Fruit fly (Drosophila melanogaster) whole organism, embryonic: ENCODE results near the gene Cyp28c1.
A peak's percentile ranks its signal among the peaks of the same experiment; 100 is the strongest.

Experiments used
- Ada2b ChIP-seq: fragments of 200-800 bp; sonication (Bioruptor generic); IDR thresholded peaks from 2 replicates; pipeline ENCODE4 v1.3.6; 2022; ENCODE audit warnings: missing biosample characterization, missing genetic modification characterization
- B-H2 ChIP-seq: fragments of 200-800 bp; sonication (Bioruptor generic); optimal IDR thresholded peaks from 2 replicates; lab custom pipeline; 2018; ENCODE audit warnings: missing biosample characterization, mild to moderate bottlenecking, missing genetic modification characterization
- CG10209 ChIP-seq: fragments of 200-800 bp; sonication (Bioruptor generic); optimal IDR thresholded peaks from 3 replicates; lab custom pipeline; 2017; ENCODE audit warnings: missing biosample characterization, mild to moderate bottlenecking, missing genetic modification characterization, missing genetic modification reagents
- CG10462 ChIP-seq: fragments of 200-800 bp; sonication (Bioruptor generic); optimal IDR thresholded peaks from 2 replicates; lab custom pipeline; 2016; ENCODE audit warnings: missing biosample characterization, missing genetic modification characterization
- CG11456 ChIP-seq: fragments of 200-800 bp; sonication (Bioruptor generic); IDR thresholded peaks from 3 replicates; pipeline ENCODE4 v1.3.6; 2022; ENCODE audit warnings: missing biosample characterization, missing genetic modification characterization
- CG12659 ChIP-seq: fragments of 200-800 bp; sonication (Bioruptor generic); optimal IDR thresholded peaks from 3 replicates; lab custom pipeline; 2017; ENCODE audit warnings: mild to moderate bottlenecking, missing biosample characterization, missing genetic modification reagents, missing genetic modification characterization
- CG13424 ChIP-seq: fragments of 200-800 bp; sonication (Bioruptor generic); optimal IDR thresholded peaks from 2 replicates; lab custom pipeline; 2019; ENCODE audit warnings: missing biosample characterization, mild to moderate bottlenecking, missing genetic modification characterization, moderate library complexity
- CG13624 ChIP-seq: fragments of 200-800 bp; sonication (Bioruptor generic); optimal IDR thresholded peaks from 2 replicates; lab custom pipeline; 2016; ENCODE audit warnings: missing biosample characterization, missing genetic modification characterization
- CG14441 ChIP-seq: fragments of 200-800 bp; sonication (Bioruptor generic); IDR thresholded peaks from 2 replicates; pipeline ENCODE4 v1.3.6; 2022; ENCODE audit warnings: missing biosample characterization, missing genetic modification characterization
- CG14667 ChIP-seq: fragments of 200-800 bp; sonication (Bioruptor generic); IDR thresholded peaks from 2 replicates; pipeline ENCODE4 v1.3.6; 2022; ENCODE audit warnings: missing biosample characterization, missing genetic modification characterization
- CG14710 ChIP-seq: fragments of 200-800 bp; sonication (Bioruptor generic); optimal IDR thresholded peaks from 3 replicates; lab custom pipeline; 2019; ENCODE audit warnings: missing biosample characterization, mild to moderate bottlenecking, missing genetic modification characterization, moderate library complexity
- CG15479 ChIP-seq: fragments of 200-800 bp; sonication (Bioruptor generic); optimal IDR thresholded peaks from 3 replicates; lab custom pipeline; 2019; ENCODE audit warnings: missing biosample characterization, mild to moderate bottlenecking, missing genetic modification characterization, moderate library complexity
- CG15514 ChIP-seq: fragments of 200-800 bp; sonication (Bioruptor generic); optimal IDR thresholded peaks from 3 replicates; lab custom pipeline; 2017; ENCODE audit warnings: missing biosample characterization, missing genetic modification characterization, mild to moderate bottlenecking, moderate library complexity, missing genetic modification reagents
- CG17328 ChIP-seq: fragments of 200-800 bp; sonication (Bioruptor generic); IDR thresholded peaks from 2 replicates; pipeline ENCODE4 v1.3.6; 2022; ENCODE audit warnings: missing biosample characterization, missing genetic modification characterization
- CG17568 ChIP-seq: fragments of 200-800 bp; sonication (Bioruptor generic); optimal IDR thresholded peaks from 2 replicates; lab custom pipeline; 2018; ENCODE audit warnings: missing biosample characterization, mild to moderate bottlenecking, missing genetic modification characterization, moderate library complexity
- CG17829 ChIP-seq: fragments of 200-800 bp; optimal IDR thresholded peaks from 2 replicates; lab custom pipeline; 2019; ENCODE audit warnings: missing biosample characterization, mild to moderate bottlenecking, missing genetic modification characterization, moderate library complexity
- CG1832 ChIP-seq: fragments of 200-800 bp; sonication (Bioruptor generic); optimal IDR thresholded peaks from 2 replicates; lab custom pipeline; 2017; ENCODE audit warnings: missing biosample characterization, mild to moderate bottlenecking, missing genetic modification characterization, inconsistent platforms
- CG2129 ChIP-seq: fragments of 200-800 bp; sonication (Bioruptor generic); IDR thresholded peaks from 2 replicates; pipeline ENCODE4 v1.3.6; 2022; ENCODE audit warnings: missing biosample characterization, missing genetic modification characterization; ENCODE audit not compliant: partially characterized antibody
- CG30403 ChIP-seq: fragments of 200-800 bp; sonication (Bioruptor generic); optimal IDR thresholded peaks from 3 replicates; lab custom pipeline; 2016; ENCODE audit warnings: missing biosample characterization, missing genetic modification characterization
- CG31224 ChIP-seq: fragments of 200-800 bp; sonication (Bioruptor generic); IDR thresholded peaks from 2 replicates; pipeline ENCODE4 v1.3.6; 2022; ENCODE audit warnings: missing biosample characterization, missing genetic modification characterization
- CG3281 ChIP-seq: fragments of 200-800 bp; sonication (Bioruptor generic); optimal IDR thresholded peaks from 3 replicates; lab custom pipeline; 2017; ENCODE audit warnings: missing biosample characterization, mild to moderate bottlenecking, missing genetic modification characterization
- CG4360 ChIP-seq: fragments of 200-800 bp; sonication (Bioruptor generic); IDR thresholded peaks from 2 replicates; pipeline ENCODE4 v1.3.6; 2022; ENCODE audit warnings: missing biosample characterization, missing genetic modification characterization
- CG7963 ChIP-seq: fragments of 200-800 bp; sonication (Bioruptor generic); IDR thresholded peaks from 3 replicates; pipeline ENCODE4 v1.3.6; 2022; ENCODE audit warnings: missing biosample characterization, missing genetic modification characterization; ENCODE audit not compliant: partially characterized antibody
- CG9437 ChIP-seq: fragments of 200-800 bp; sonication (Bioruptor generic); optimal IDR thresholded peaks from 2 replicates; lab custom pipeline; 2018; ENCODE audit warnings: missing biosample characterization, mild to moderate bottlenecking, missing genetic modification characterization
- CTCF ChIP-seq: fragments of 200-800 bp; sonication (Bioruptor generic); optimal IDR thresholded peaks from 2 replicates; lab custom pipeline; 2017; ENCODE audit warnings: missing biosample characterization, mild to moderate bottlenecking, missing genetic modification characterization, moderate library complexity
- Camta ChIP-seq: fragments of 200-800 bp; sonication (Bioruptor generic); optimal IDR thresholded peaks from 2 replicates; lab custom pipeline; 2016; ENCODE audit warnings: missing biosample characterization, missing genetic modification characterization
- CoRest ChIP-seq: fragments of 200-800 bp; sonication (Bioruptor generic); optimal IDR thresholded peaks from 3 replicates; lab custom pipeline; 2018; ENCODE audit warnings: missing biosample characterization, mild to moderate bottlenecking, missing genetic modification characterization, moderate library complexity
- Ets65A ChIP-seq: fragments of 200-800 bp; sonication (Bioruptor generic); peaks from one replicate; lab custom pipeline; 2016; ENCODE audit warnings: missing biosample characterization, missing genetic modification characterization
- Fer1 ChIP-seq: fragments of 200-800 bp; sonication (Bioruptor generic); optimal IDR thresholded peaks from 2 replicates; lab custom pipeline; 2017; ENCODE audit warnings: missing biosample characterization, mild to moderate bottlenecking, missing genetic modification characterization
- Hmx ChIP-seq: fragments of 200-800 bp; sonication (Bioruptor generic); optimal IDR thresholded peaks from 2 replicates; lab custom pipeline; 2016; ENCODE audit warnings: missing biosample characterization, missing genetic modification characterization
- MBD-R2 ChIP-seq: fragments of 200-800 bp; sonication (Bioruptor generic); IDR thresholded peaks from 2 replicates; pipeline ENCODE4 v1.3.6; 2022; ENCODE audit warnings: missing biosample characterization, missing genetic modification characterization
- MTF-1 ChIP-seq: fragments of 200-800 bp; sonication (Bioruptor generic); optimal IDR thresholded peaks from 2 replicates; lab custom pipeline; 2018; ENCODE audit warnings: missing biosample characterization, mild to moderate bottlenecking, missing genetic modification characterization, borderline replicate concordance
- NfI ChIP-seq: fragments of 200-800 bp; sonication (Bioruptor generic); optimal IDR thresholded peaks from 3 replicates; lab custom pipeline; 2018; ENCODE audit warnings: missing biosample characterization, mild to moderate bottlenecking, missing genetic modification characterization, moderate library complexity
- Tbp ChIP-seq: fragments of >200 bp; optimal IDR thresholded peaks from 2 replicates; lab custom pipeline; 2018; ENCODE audit warnings: missing biosample characterization, missing genetic modification characterization
- Xrp1 ChIP-seq: fragments of 200-800 bp; sonication (Bioruptor generic); IDR thresholded peaks from 2 replicates; pipeline ENCODE4 v1.3.6; 2022; ENCODE audit warnings: missing biosample characterization, missing genetic modification characterization
- aop ChIP-seq: fragments of 200-800 bp; sonication (Bioruptor generic); IDR thresholded peaks from 2 replicates; pipeline ENCODE4 v1.3.6; 2022; ENCODE audit warnings: missing biosample characterization, missing genetic modification characterization
- corto ChIP-seq: fragments of 200-800 bp; sonication (Bioruptor generic); optimal IDR thresholded peaks from 2 replicates; lab custom pipeline; 2016; ENCODE audit warnings: missing biosample characterization, mild to moderate bottlenecking, missing genetic modification characterization, moderate library complexity
- emc ChIP-seq: fragments of 200-800 bp; sonication (Bioruptor generic); optimal IDR thresholded peaks from 2 replicates; lab custom pipeline; 2016; ENCODE audit warnings: missing biosample characterization, missing genetic modification characterization
- fd96Cb ChIP-seq: fragments of 200-800 bp; sonication (Bioruptor generic); optimal IDR thresholded peaks from 2 replicates; lab custom pipeline; 2018; ENCODE audit warnings: missing biosample characterization, mild to moderate bottlenecking, missing genetic modification characterization, moderate library complexity
- inv ChIP-seq: fragments of 200-800 bp; sonication (Bioruptor generic); IDR thresholded peaks from 2 replicates; pipeline ENCODE4 v1.3.6; 2022; ENCODE audit warnings: missing biosample characterization, missing genetic modification characterization; ENCODE audit not compliant: partially characterized antibody
- nerfin-1 ChIP-seq: fragments of 200-800 bp; sonication (Bioruptor generic); optimal IDR thresholded peaks from 3 replicates; lab custom pipeline; 2019; ENCODE audit warnings: missing biosample characterization, mild to moderate bottlenecking, missing genetic modification characterization, moderate library complexity
- nerfin-2 ChIP-seq: fragments of 200-800 bp; sonication (Bioruptor generic); IDR thresholded peaks from 2 replicates; pipeline ENCODE4 v1.3.6; 2022; ENCODE audit warnings: missing biosample characterization, missing genetic modification characterization; ENCODE audit not compliant: partially characterized antibody
- onecut ChIP-seq: fragments of 200-800 bp; sonication (Bioruptor generic); IDR thresholded peaks from 2 replicates; pipeline ENCODE4 v1.3.6; 2022; ENCODE audit warnings: missing biosample characterization, missing genetic modification characterization
- pan ChIP-seq, 4 experiments: fragments of >200 bp in 3 of 4; fragments of 200-800 bp in 1 of 4; sonication (Bioruptor generic) in 1 of 4; optimal IDR thresholded peaks in 3 of 4; IDR thresholded peaks in 1 of 4; 2 replicates each; pipeline versions ENCODE4 v1.3.6 to Lab custom; 2017 to 2022; ENCODE audit warnings: missing biosample characterization in 2 of 4, missing genetic modification characterization in 2 of 4, mixed read lengths in 1 of 4
- pho ChIP-seq: fragments of 200-800 bp; sonication (Bioruptor generic); optimal IDR thresholded peaks from 2 replicates; lab custom pipeline; 2016; ENCODE audit warnings: missing biosample characterization, missing genetic modification characterization
- pum ChIP-seq: fragments of 200-800 bp; sonication (Bioruptor generic); optimal IDR thresholded peaks from 2 replicates; lab custom pipeline; 2016; ENCODE audit warnings: missing biosample characterization, missing genetic modification characterization
- pzg ChIP-seq: fragments of 200-800 bp; sonication (Bioruptor generic); optimal IDR thresholded peaks from 3 replicates; lab custom pipeline; 2018; ENCODE audit warnings: missing biosample characterization, mild to moderate bottlenecking, missing genetic modification characterization, moderate library complexity
- run ChIP-seq: fragments of 200-800 bp; sonication (Bioruptor generic); optimal IDR thresholded peaks from 3 replicates; lab custom pipeline; 2018; ENCODE audit warnings: missing biosample characterization, mild to moderate bottlenecking, missing genetic modification characterization
- stwl ChIP-seq: fragments of 200-800 bp; sonication (Bioruptor generic); optimal IDR thresholded peaks from 3 replicates; lab custom pipeline; 2018; ENCODE audit warnings: missing biosample characterization, mild to moderate bottlenecking, missing genetic modification characterization, moderate library complexity
- twi ChIP-seq: fragments of 200-800 bp; optimal IDR thresholded peaks from 2 replicates; lab custom pipeline; 2019; ENCODE audit warnings: missing biosample characterization, mild to moderate bottlenecking, missing genetic modification characterization, moderate library complexity
- wek ChIP-seq: fragments of 200-800 bp; sonication (Bioruptor generic); optimal IDR thresholded peaks from 3 replicates; lab custom pipeline; 2018; ENCODE audit warnings: missing biosample characterization, mild to moderate bottlenecking, missing genetic modification characterization, moderate library complexity

The Cyp28c1 gene

DNA sequence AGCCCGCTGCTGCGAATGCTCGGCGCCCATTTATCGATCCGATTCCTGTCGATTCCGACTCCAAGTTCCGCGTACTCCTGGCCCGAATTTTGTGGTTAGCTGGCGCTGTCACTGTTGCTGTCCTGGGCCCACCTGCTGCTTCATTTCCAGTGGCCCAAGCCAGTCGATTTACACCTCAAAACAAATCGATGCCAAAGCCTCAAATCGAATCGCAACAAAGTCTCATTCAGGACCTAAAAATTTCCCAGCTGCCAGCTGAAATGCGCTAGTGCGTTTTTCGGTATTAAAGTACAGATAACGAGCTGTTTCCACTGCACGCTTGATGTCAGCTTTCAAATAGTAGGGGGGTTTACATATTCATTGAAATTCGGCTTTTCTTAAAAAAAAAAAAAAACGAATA is 33.1 kb downstream of the Cyp28c1 start, which contains the start of gene BORCS5 (continued):
- no peak for TF ChIP-seq CG14667
- peak; percentile 41 for TF ChIP-seq stwl (tag; lab: Kevin White, UChicago)
- TF ChIP-seq CG30403 (GFP tag; lab: Kevin White, UChicago), result peak; percentile 33
- TF ChIP-seq Xrp1 (GFP tag; lab: Robert Waterston, UW), result no peak
- TF ChIP-seq Camta, result no peak
- no peak for TF ChIP-seq NfI (GFP tag; lab: Kevin White, UChicago)
- peak; percentile 80 for TF ChIP-seq wek (GFP tag; lab: Kevin White, UChicago)
- no peak for TF ChIP-seq Hmx (GFP tag; lab: Kevin White, UChicago)
- no peak for TF ChIP-seq CG14441 (GFP tag; lab: Robert Waterston, UW)
- TF ChIP-seq Ets65A (GFP tag; lab: Kevin White, UChicago), result peak; percentile 91
- TF ChIP-seq CG11456, result no peak
- no peak for TF ChIP-seq CG4360
- no peak for TF ChIP-seq CG15514 (GFP tag; lab: Kevin White, UChicago)
- TF ChIP-seq twi (tag; lab: Kevin White, UChicago), result no peak
- peak; percentile 30 for TF ChIP-seq CG14710
- TF ChIP-seq B-H2 (GFP tag; lab: Kevin White, UChicago), result no peak
- no peak for TF ChIP-seq inv (GFP tag; lab: Robert Waterston, UW)
- TF ChIP-seq MBD-R2 (GFP tag; lab: Robert Waterston, UW), result peak; percentile 72
- no peak for TF ChIP-seq aop (GFP tag; lab: Robert Waterston, UW)
- TF ChIP-seq CG31224, result no peak
- TF ChIP-seq MTF-1, result no peak
- no peak for TF ChIP-seq Tbp (GFP tag; lab: Kevin White, UChicago)
- TF ChIP-seq CG15479 (GFP tag; lab: Kevin White, UChicago), result no peak
- TF ChIP-seq emc, result no peak
- TF ChIP-seq CG10462 (GFP tag; lab: Kevin White, UChicago), result no peak
- TF ChIP-seq CG12659 (GFP tag; lab: Kevin White, UChicago), result peak; percentile 30
- TF ChIP-seq nerfin-2 (GFP tag; lab: Robert Waterston, UW), result no peak
- TF ChIP-seq pho, result no peak
- no peak for TF ChIP-seq nerfin-1
- no peak for TF ChIP-seq CG2129 (GFP tag; lab: Robert Waterston, UW)
- no peak for TF ChIP-seq pan (optimal IDR thresholded peaks at IDR 0.05; lab: Kevin White, UChicago)
- TF ChIP-seq pan (GFP tag; optimal IDR thresholded peaks at IDR 0.05 in 1 of 2, IDR thresholded peaks at IDR 0.05 in 1 of 2), result peak in 1 of 2 experiments; percentile 7
- TF ChIP-seq pzg (GFP tag; lab: Kevin White, UChicago), result peak; percentile 47
- TF ChIP-seq Fer1 (GFP tag; lab: Kevin White, UChicago), result no peak
- TF ChIP-seq CG1832 (GFP tag; lab: Kevin White, UChicago), result no peak
- TF ChIP-seq pum, result no peak
- no peak for TF ChIP-seq CG10209 (GFP tag; lab: Kevin White, UChicago)
- TF ChIP-seq CG13624 (GFP tag; lab: Kevin White, UChicago), result no peak
- TF ChIP-seq onecut, result peak; percentile 70
- TF ChIP-seq Ada2b (GFP tag; lab: Robert Waterston, UW), result no peak
- TF ChIP-seq CoRest (tag; lab: Kevin White, UChicago), result no peak
- TF ChIP-seq CG17328 (GFP tag; lab: Robert Waterston, UW), result no peak
- TF ChIP-seq fd96Cb (tag; lab: Kevin White, UChicago), result no peak
- no peak for TF ChIP-seq CTCF (GFP tag; lab: Kevin White, UChicago)
- TF ChIP-seq CG7963 (GFP tag; lab: Robert Waterston, UW), result no peak
- no peak for TF ChIP-seq CG9437 (GFP tag; lab: Kevin White, UChicago)
- no peak for TF ChIP-seq corto
- TF ChIP-seq run, result no peak
- no peak for TF ChIP-seq CG3281 (GFP tag; lab: Kevin White, UChicago)
- no peak for TF ChIP-seq CG17568 (GFP tag; lab: Kevin White, UChicago)
- TF ChIP-seq CG17829, result no peak
- TF ChIP-seq CG13424, result no peak
